Fruit fly (Drosophila melanogaster): Measurements from ENCODE around the gene CG3987.

The CG3987 gene

DNA sequence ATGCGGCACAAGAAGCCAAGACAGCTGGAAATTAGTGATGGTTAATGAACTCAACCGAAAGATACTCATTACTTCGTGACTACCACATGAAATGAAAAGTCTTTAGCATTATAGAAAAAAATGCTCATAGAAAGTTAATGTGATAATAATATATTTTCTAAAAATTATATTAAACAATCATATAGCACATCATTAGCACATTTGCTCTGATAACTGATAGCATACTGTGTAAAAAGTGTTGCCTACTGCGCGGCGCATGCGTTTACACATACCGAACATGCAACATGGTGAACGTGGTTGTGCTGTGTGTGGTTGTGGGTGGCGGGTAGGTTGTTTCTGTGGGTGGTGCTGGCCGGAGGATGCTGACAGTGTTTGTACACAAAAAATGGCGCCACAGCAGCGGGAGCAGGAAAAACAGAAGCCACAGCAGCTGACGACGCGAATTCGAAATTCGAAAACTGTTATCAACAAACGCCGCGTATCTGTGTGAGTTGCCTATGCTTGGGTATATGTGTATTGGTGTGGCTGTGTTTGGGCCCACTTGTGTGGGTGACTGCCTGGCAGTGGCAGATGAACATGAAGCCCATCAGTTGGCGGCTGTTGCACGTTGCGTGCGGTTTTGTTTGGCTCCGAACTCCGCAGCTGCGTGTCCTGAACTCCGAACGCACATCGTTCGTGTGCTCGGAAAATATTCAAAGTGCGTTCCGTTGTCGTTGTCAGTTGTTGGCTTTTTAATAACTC is 10.2 kb downstream of the CG3987 start, which contains the start of gene Gyc88E (continued):
- TF ChIP-seq CG17912 (GFP tag; optimal IDR thresholded peaks at IDR 0.05) (no peak), Xrp1 (GFP tag; IDR thresholded peaks at IDR 0.05) (peak; percentile 65; the same call in 1 of the 2 replicates), CG5180 (GFP tag; optimal IDR thresholded peaks at IDR 0.05) (peak; percentile 93), CG9876 (GFP tag; optimal IDR thresholded peaks at IDR 0.05) (no peak), CG8281 (tag; optimal IDR thresholded peaks at IDR 0.05) (no peak), Oaz (GFP tag; IDR thresholded peaks at IDR 0.05) (no peak), NK7.1 (GFP tag; optimal IDR thresholded peaks at IDR 0.05) (no peak), croc (GFP tag; conservative IDR thresholded peaks at IDR 0.05) (peak; percentile 26; the same call in 1 of the 3 replicates), CG6272 (GFP tag; IDR thresholded peaks at IDR 0.05) (peak; percentile 42), CG7357 (GFP tag; IDR thresholded peaks at IDR 0.05) (peak; percentile 48; the same call in 1 of the 3 replicates), Ets65A (GFP tag) (no peak), gce (GFP tag; IDR thresholded peaks at IDR 0.05) (0 out of 3 replicates have a peak, but pooled peaks have one; percentile 28), CG2875 (GFP tag; optimal IDR thresholded peaks at IDR 0.05) (no peak), CG4707 (GFP tag; optimal IDR thresholded peaks at IDR 0.05) (no peak), CG10979 (tag; optimal IDR thresholded peaks at IDR 0.05) (no peak), crp (GFP tag; optimal IDR thresholded peaks at IDR 0.05) (no peak), NfI (GFP tag; optimal IDR thresholded peaks at IDR 0.05) (no peak), CG17802 (tag; optimal IDR thresholded peaks at IDR 0.05) (no peak), toy (GFP tag; IDR thresholded peaks at IDR 0.05) (no peak), h (optimal IDR thresholded peaks at IDR 0.05) (no peak), CG32532 (GFP tag; IDR thresholded peaks at IDR 0.05) (peak; percentile 68), NC2α (GFP tag; optimal IDR thresholded peaks at IDR 0.05) (no peak), dpn (GFP tag; optimal IDR thresholded peaks at IDR 0.05) (no peak), Taf1 (GFP tag; IDR thresholded peaks at IDR 0.05) (peak; percentile 53; the same call in 1 of the 2 replicates), CG14441 (GFP tag; IDR thresholded peaks at IDR 0.05) (peak; percentile 76), ttk (GFP tag; IDR thresholded peaks at IDR 0.05) (peak; percentile 43; the same call in 1 of the 2 replicates), CG2202 (tag; optimal IDR thresholded peaks at IDR 0.05) (no peak), crol (GFP tag; IDR thresholded peaks at IDR 0.05) (no peak), hkb (optimal IDR thresholded peaks at IDR 0.05) (no peak), hkb (GFP tag; IDR thresholded peaks at IDR 0.05) (peak; percentile 63), ase (GFP tag; IDR thresholded peaks at IDR 0.05) (0 out of 3 replicates have a peak, but pooled peaks have one; percentile 42), sc (optimal IDR thresholded peaks at IDR 0.05) (no peak), sc (GFP tag; optimal IDR thresholded peaks at IDR 0.05) (no peak), Doc3 (GFP tag; IDR thresholded peaks at IDR 0.05; ENCODE audit: partially characterized antibody) (no peak), sim (GFP tag; IDR thresholded peaks at IDR 0.05) (no peak), CG16813 (GFP tag; IDR thresholded peaks at IDR 0.05; ENCODE audit: partially characterized antibody) (no peak), CG1647 (GFP tag; optimal IDR thresholded peaks at IDR 0.05) (no peak), CkIIα-i1 (GFP tag; IDR thresholded peaks at IDR 0.05) (no peak), Bgb (GFP tag; IDR thresholded peaks at IDR 0.05; ENCODE audit: partially characterized antibody) (no peak), repo (GFP tag; optimal IDR thresholded peaks at IDR 0.05) (no peak), Mrtf (GFP tag; IDR thresholded peaks at IDR 0.05) (no peak), ind (GFP tag; optimal IDR thresholded peaks at IDR 0.05) (peak; percentile 33), CG12071 (GFP tag; optimal IDR thresholded peaks at IDR 0.05) (no peak), insv (GFP tag; optimal IDR thresholded peaks at IDR 0.05) (no peak), ERR (GFP tag; optimal IDR thresholded peaks at IDR 0.05) (no peak), C15 (GFP tag; IDR thresholded peaks at IDR 0.05) (no peak), CG7928 (GFP tag; optimal IDR thresholded peaks at IDR 0.05) (no peak), ara (GFP tag; IDR thresholded peaks at IDR 0.05) (no peak), trem (tag; optimal IDR thresholded peaks at IDR 0.05) (no peak), chinmo (GFP tag; IDR thresholded peaks at IDR 0.05; ENCODE audit: partially characterized antibody) (no peak), CG2678 (tag; optimal IDR thresholded peaks at IDR 0.05) (peak; percentile 69)

Measured in whole organism, embryonic.